Fruit fly (Drosophila melanogaster) whole organism, adult: Measurements from ENCODE around the gene Myc.

Source experiments
- CG11617 ChIP-seq: fragments of 200-800 bp; sonication (Bioruptor generic); optimal IDR thresholded peaks from 2 replicates; lab custom pipeline; 2017; ENCODE audit warnings: mild to moderate bottlenecking, missing biosample characterization, missing genetic modification reagents, missing genetic modification characterization
- CG1620 ChIP-seq: fragments of 200-800 bp; sonication (Bioruptor generic); optimal IDR thresholded peaks from 2 replicates; lab custom pipeline; 2016; ENCODE audit warnings: missing biosample characterization, missing genetic modification characterization
- CG33017 ChIP-seq: fragments of 200-800 bp; sonication (Bioruptor generic); optimal IDR thresholded peaks from 2 replicates; lab custom pipeline; 2018; ENCODE audit warnings: missing biosample characterization, mild to moderate bottlenecking, missing genetic modification characterization, moderate library complexity
- CG7101 ChIP-seq: fragments of 200-800 bp; sonication (Bioruptor generic); optimal IDR thresholded peaks from 2 replicates; lab custom pipeline; 2018; ENCODE audit warnings: missing biosample characterization, mild to moderate bottlenecking, missing genetic modification characterization, moderate library complexity
- Crg-1 ChIP-seq: fragments of 200-800 bp; sonication (Bioruptor generic); optimal IDR thresholded peaks from 2 replicates; lab custom pipeline; 2016; ENCODE audit warnings: missing biosample characterization, missing genetic modification characterization
- Hr96 ChIP-seq: fragments of 200-800 bp; sonication (Bioruptor generic); optimal IDR thresholded peaks from 2 replicates; lab custom pipeline; 2016; ENCODE audit warnings: missing biosample characterization, missing genetic modification characterization
- ovo ChIP-seq: fragments of 200-800 bp; sonication (Bioruptor generic); optimal IDR thresholded peaks from 2 replicates; lab custom pipeline; 2016; ENCODE audit warnings: missing biosample characterization, missing genetic modification characterization
- tj ChIP-seq: fragments of 200-800 bp; sonication (Bioruptor generic); optimal IDR thresholded peaks from 3 replicates; lab custom pipeline; 2017; ENCODE audit warnings: missing biosample characterization, mild to moderate bottlenecking, missing genetic modification characterization, moderate library complexity
- toe ChIP-seq: fragments of 200-800 bp; sonication (Bioruptor generic); optimal IDR thresholded peaks from 2 replicates; lab custom pipeline; 2016; ENCODE audit warnings: missing biosample characterization, missing genetic modification characterization

DNA sequence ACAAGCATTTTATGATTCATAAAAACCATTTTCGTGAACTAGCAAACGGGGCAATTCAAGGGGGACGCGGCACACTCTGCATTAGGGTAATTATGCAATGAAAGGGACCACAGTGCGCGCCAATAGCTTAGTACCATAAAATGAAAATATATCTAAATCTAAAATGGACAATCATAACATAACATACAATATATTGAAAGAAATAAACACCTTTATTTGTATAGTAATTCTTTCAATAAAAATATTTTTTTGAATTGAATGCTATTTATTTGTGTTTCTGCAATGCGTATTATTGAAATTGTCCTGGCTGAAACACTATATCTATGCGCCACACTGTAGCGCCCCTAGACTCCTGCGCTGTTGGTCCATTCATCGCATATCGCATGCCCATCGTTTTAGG, 22.0 kb upstream of the Myc start:
- TF ChIP-seq CG33017 (tag; lab: Kevin White, UChicago) (no peak), toe (GFP tag; lab: Kevin White, UChicago) (no peak), CG1620 (GFP tag; lab: Kevin White, UChicago) (no peak), CG11617 (no peak), Hr96 (GFP tag; lab: Kevin White, UChicago) (no peak), ovo (no peak), Crg-1 (no peak), tj (GFP tag; lab: Kevin White, UChicago) (no peak), CG7101 (no peak)
